Worm (Caenorhabditis elegans): ENCODE results near the gene T16G12.9.
"Not testable (repeated sequence)": the region's sequence is repeated elsewhere in the genome, so short reads cannot be mapped to it uniquely, and the experiment has no call there.

The T16G12.9 gene

DNA sequence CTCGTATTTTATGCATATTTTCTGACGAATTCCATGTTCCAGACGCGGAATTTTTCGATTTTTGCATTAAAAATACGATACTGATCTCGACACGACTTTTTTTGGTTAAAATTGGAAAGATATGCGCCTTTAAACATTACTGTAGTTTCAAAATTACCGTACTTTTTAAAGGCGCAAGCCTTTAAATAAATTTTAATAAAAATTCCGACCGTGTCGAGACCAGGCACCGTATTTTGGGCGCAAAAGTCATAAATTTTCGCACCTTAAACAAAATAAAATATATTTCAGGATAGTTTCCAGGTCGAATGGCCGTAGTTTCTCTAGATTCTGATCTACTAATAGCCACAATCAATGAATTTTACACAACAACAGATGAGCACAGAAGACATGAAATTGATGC is 8.8 kb downstream of the T16G12.9 start, which contains the start of gene T16G12.6:
Gene T16G12.6, plus strand, starts transcription at position 301 of the 400 bp plus-strand sequence.
- TF ChIP-seq aly-1 (tag; optimal IDR thresholded peaks at IDR 0.05) (no peak), tra-4 (tag; optimal IDR thresholded peaks at IDR 0.05) (no peak), ceh-13 (GFP tag; optimal IDR thresholded peaks at IDR 0.05) (no peak), ceh-36 (tag; optimal IDR thresholded peaks at IDR 0.05) (no peak), B0310.2 (tag; optimal IDR thresholded peaks at IDR 0.05) (no peak), tbx-37 (GFP tag; conservative IDR thresholded peaks at IDR 0.05) (no peak), flt-1 (GFP tag; IDR thresholded peaks at IDR 0.05) (no peak)

DNA sequence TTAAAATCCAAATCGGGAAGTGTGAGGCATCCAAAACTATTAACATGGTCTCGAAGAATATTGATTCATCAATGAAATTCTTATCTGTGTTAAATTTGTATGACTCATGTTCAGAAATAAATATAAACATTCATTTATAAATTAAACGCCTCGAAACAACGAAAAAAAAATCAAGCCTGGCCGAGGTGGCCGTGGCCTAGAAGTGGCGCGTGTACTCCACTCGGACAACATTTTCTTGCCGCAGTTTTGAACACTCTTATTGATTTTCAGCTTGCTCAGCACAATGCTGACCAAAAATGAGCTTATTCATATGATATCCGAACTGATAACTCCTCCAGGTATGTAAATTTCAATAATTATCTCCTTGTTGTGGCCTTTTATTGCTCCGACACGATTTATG is 13.9 kb downstream of the T16G12.9 start, which contains the start of gene ekl-6:
Gene ekl-6, plus strand, starts transcription at position 265 of the 400 bp plus-strand sequence.
- TF ChIP-seq pes-1 (GFP tag; IDR thresholded peaks at IDR 0.05), result peak; percentile 63
- no peak for TF ChIP-seq hmg-4 (GFP tag; optimal IDR thresholded peaks at IDR 0.05)
- peak; percentile 70 for TF ChIP-seq tbx-37 (GFP tag; conservative IDR thresholded peaks at IDR 0.05)
- no peak for TF ChIP-seq ceh-36 (tag; optimal IDR thresholded peaks at IDR 0.05)
- 0 out of 2 replicates have a peak, but pooled peaks have one; percentile 35 for TF ChIP-seq flt-1 (GFP tag; IDR thresholded peaks at IDR 0.05)

DNA sequence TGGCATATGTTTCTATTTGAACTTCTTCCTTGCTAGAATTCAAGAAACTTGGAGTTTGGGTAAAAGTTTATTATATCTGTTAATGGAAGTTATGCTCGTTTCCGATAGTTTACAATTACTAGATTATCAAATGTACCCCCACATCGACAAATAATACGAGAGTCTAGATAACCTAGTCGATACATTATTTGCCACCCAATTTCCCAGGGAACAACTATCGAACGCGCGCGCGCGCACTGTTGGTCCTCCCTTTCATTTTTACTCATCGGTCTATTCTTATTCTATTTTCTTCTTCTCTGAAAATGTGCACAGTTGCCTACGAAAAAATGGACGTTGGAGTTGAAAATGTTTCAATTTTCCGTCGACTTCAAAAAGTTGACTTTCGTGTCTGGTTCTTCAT is 17.5 kb downstream of the T16G12.9 start, which contains the start of gene T16G12.13:
Gene T16G12.13, plus strand, starts transcription at position 293 of the 400 bp plus-strand sequence.
- TF ChIP-seq tbx-11 (GFP tag; IDR thresholded peaks at IDR 0.05) (no peak), F13C5.2 (tag; optimal IDR thresholded peaks at IDR 0.05) (no peak), B0310.2 (tag; optimal IDR thresholded peaks at IDR 0.05) (no peak), sea-1 (GFP tag; conservative IDR thresholded peaks at IDR 0.05) (no peak), scrt-1 (GFP tag; IDR thresholded peaks at IDR 0.05) (no peak), ets-7 (tag; optimal IDR thresholded peaks at IDR 0.05) (no peak), aly-1 (tag; optimal IDR thresholded peaks at IDR 0.05) (no peak), hmg-4 (GFP tag; optimal IDR thresholded peaks at IDR 0.05) (no peak), ceh-13 (GFP tag; optimal IDR thresholded peaks at IDR 0.05) (no peak)

DNA sequence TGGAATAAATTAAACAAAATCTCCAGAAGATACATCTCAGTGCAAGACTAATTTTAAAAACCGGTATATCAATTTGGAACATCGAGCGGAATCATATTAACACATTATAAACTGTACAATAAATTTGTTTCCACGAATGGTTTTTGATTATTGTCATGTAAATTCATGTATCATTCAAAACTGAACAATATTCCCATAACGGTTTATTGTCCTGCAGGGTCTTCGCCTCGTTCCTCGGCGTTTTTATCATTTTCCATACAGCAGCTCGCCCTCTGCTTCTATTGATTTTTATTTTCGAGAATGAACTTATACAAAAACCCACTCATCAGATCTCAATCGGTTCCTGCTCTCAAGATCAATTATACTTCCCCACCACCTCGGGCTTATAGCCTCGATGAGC is 19.0 kb downstream of the T16G12.9 start, which contains the start of gene T16G12.8:
Gene T16G12.8, plus strand, starts transcription at position 301 of the 400 bp plus-strand sequence.
- no peak for TF ChIP-seq scrt-1 (GFP tag; IDR thresholded peaks at IDR 0.05)
- no peak for TF ChIP-seq hnd-1 (tag; optimal IDR thresholded peaks at IDR 0.05)
- no peak for TF ChIP-seq B0310.2 (tag; optimal IDR thresholded peaks at IDR 0.05)
- no peak for TF ChIP-seq aly-1 (tag; optimal IDR thresholded peaks at IDR 0.05)
- no peak for TF ChIP-seq tra-4 (tag; optimal IDR thresholded peaks at IDR 0.05)
- TF ChIP-seq ama-1 (optimal IDR thresholded peaks at IDR 0.05), result no peak
- TF ChIP-seq ceh-13 (GFP tag; optimal IDR thresholded peaks at IDR 0.05), result no peak
- no peak for TF ChIP-seq tbx-11 (GFP tag; IDR thresholded peaks at IDR 0.05)
- no peak for TF ChIP-seq flt-1 (GFP tag; IDR thresholded peaks at IDR 0.05)
- TF ChIP-seq hmbx-1 (tag; optimal IDR thresholded peaks at IDR 0.05), result no peak
- TF ChIP-seq ets-7 (tag; optimal IDR thresholded peaks at IDR 0.05), result no peak

DNA sequence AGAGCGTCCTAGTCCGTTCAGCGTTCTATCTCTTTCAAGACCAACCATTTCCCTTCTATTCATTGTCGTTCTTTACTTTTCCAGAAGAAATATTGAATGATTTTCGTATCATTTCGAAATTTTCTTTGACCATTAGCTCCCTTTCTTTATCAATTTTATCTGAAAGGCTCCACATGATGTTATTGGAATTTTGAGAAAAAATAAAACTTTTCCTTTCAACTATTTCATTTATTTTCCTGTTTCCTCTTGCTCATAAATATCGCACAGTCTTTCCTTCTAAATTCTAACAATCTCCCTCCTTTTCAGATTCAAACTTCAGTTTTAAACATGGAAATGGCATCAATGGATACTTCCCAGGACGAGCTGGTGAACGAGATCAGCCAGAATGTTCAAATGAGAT is 20.5 kb downstream of the T16G12.9 start, which contains the start of gene T16G12.4:
Gene T16G12.4, plus strand, starts transcription at position 301 of the 400 bp plus-strand sequence.
- TF ChIP-seq tra-4 (tag; optimal IDR thresholded peaks at IDR 0.05) (no peak), hmg-4 (GFP tag; optimal IDR thresholded peaks at IDR 0.05) (no peak), pes-1 (GFP tag; IDR thresholded peaks at IDR 0.05) (no peak), ceh-13 (GFP tag; optimal IDR thresholded peaks at IDR 0.05) (no peak), hnd-1 (tag; optimal IDR thresholded peaks at IDR 0.05) (no peak), ceh-36 (tag; optimal IDR thresholded peaks at IDR 0.05) (no peak), scrt-1 (GFP tag; IDR thresholded peaks at IDR 0.05) (no peak), B0310.2 (tag; optimal IDR thresholded peaks at IDR 0.05) (no peak), hmbx-1 (tag; optimal IDR thresholded peaks at IDR 0.05) (no peak), sea-1 (GFP tag; conservative IDR thresholded peaks at IDR 0.05) (no peak), flt-1 (GFP tag; IDR thresholded peaks at IDR 0.05) (no peak), tbx-11 (GFP tag; IDR thresholded peaks at IDR 0.05) (no peak), aly-1 (tag; optimal IDR thresholded peaks at IDR 0.05) (no peak), ets-7 (tag; optimal IDR thresholded peaks at IDR 0.05) (no peak)

DNA sequence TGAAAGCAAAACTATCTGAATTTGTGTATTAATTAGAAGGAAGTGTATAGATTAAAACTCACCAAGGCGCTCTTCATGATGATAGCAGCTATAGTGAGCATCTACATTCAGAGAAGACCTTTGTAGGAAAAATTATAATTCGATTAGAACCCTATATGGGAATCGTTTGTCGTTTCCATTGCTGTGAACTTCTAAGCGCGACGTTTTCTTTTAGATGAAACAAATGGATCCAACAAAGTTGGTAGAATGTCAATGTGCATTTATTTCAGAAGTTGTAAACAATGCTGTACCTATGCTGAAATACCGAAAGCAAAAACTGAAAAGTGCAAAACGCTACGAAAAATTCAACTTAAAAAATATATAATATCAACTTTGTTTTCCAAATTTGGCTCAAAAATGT is 22.0 kb downstream of the T16G12.9 start, which contains the start of gene T16G12.10:
Gene T16G12.10, minus strand, starts transcription at position 101 of the 400 bp plus-strand sequence.
- no peak for TF ChIP-seq hnd-1 (tag; optimal IDR thresholded peaks at IDR 0.05)
- no peak for TF ChIP-seq hmbx-1 (tag; optimal IDR thresholded peaks at IDR 0.05)
- no peak for TF ChIP-seq sea-1 (GFP tag; conservative IDR thresholded peaks at IDR 0.05)
- TF ChIP-seq B0310.2 (tag; optimal IDR thresholded peaks at IDR 0.05), result no peak
- no peak for TF ChIP-seq ceh-36 (tag; optimal IDR thresholded peaks at IDR 0.05)
- TF ChIP-seq tbx-11 (GFP tag; IDR thresholded peaks at IDR 0.05), result no peak
- no peak for TF ChIP-seq hmg-4 (GFP tag; optimal IDR thresholded peaks at IDR 0.05)
- TF ChIP-seq ets-7 (tag; optimal IDR thresholded peaks at IDR 0.05), result no peak
- TF ChIP-seq scrt-1 (GFP tag; IDR thresholded peaks at IDR 0.05), result no peak
- TF ChIP-seq aly-1 (tag; optimal IDR thresholded peaks at IDR 0.05), result no peak
- TF ChIP-seq ceh-13 (GFP tag; optimal IDR thresholded peaks at IDR 0.05), result no peak
- TF ChIP-seq tbx-37 (GFP tag; conservative IDR thresholded peaks at IDR 0.05), result no peak
- TF ChIP-seq pes-1 (GFP tag; IDR thresholded peaks at IDR 0.05), result no peak
- TF ChIP-seq tra-4 (tag; optimal IDR thresholded peaks at IDR 0.05), result no peak

DNA sequence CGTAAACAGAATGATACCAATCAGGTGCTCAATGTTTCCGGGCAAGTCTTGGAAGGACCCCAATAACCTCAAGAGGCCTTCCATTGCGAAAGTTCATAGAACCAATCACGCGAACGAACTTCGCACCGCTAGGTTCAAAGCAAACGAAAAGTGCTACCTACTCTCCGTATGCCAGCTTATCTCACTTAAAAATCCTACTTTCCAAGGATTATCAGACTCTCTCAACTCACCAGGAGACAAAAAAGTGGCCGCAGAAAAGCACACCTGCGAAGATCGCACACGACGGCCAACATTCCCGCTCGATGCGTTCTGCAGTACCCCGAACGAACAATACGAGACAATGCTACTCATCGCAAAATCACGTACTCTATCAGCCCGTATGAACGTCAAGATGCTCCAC is 24.7 kb downstream of the T16G12.9 start, which contains the start of gene T16G12.12:
Gene T16G12.12, plus strand, starts transcription at position 301 of the 400 bp plus-strand sequence.
- TF ChIP-seq sea-1 (GFP tag; conservative IDR thresholded peaks at IDR 0.05); hnd-1 (tag; optimal IDR thresholded peaks at IDR 0.05); scrt-1 (GFP tag; IDR thresholded peaks at IDR 0.05): not testable (repeated sequence)

DNA sequence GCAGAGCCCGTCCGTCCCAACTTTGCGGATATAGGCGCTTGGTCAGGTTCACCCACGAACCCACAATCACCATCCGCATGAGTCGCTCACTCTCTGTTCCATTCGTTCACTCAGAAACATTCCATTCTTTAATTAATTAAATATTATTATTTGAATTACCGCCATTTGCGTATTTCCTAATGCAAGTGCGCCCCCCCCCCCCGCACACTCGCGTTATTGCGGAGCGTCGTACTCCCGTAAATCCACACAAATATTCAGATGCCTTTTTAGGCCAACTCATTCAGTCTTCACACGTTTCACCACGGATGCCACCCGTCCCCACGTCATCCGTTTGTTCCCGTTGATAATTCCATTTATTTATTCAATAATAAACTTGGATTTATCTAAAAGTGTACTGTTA is 27.7 kb downstream of the T16G12.9 start, which contains the start of gene T16G12.3:
Gene T16G12.3, plus strand, starts transcription at position 301 of the 400 bp plus-strand sequence.
- not testable (repeated sequence) for TF ChIP-seq B0310.2 (tag; optimal IDR thresholded peaks at IDR 0.05); ceh-13 (GFP tag; optimal IDR thresholded peaks at IDR 0.05); tra-4 (tag; optimal IDR thresholded peaks at IDR 0.05)

Measured in whole organism, early embryonic.